Fruit fly (Drosophila melanogaster): ENCODE results near the gene G9a.

G9a gene

dm6 chrX:279097-279727, 33.4 kb downstream of the G9a start, which contains the start of the genes CG3777 and ewg (continued):
- TF ChIP-seq HmgD (GFP tag; optimal IDR thresholded peaks at IDR 0.05), result peak; percentile 53
- no peak for TF ChIP-seq grn (GFP tag; optimal IDR thresholded peaks at IDR 0.05)
- no peak for TF ChIP-seq tin (GFP tag; optimal IDR thresholded peaks at IDR 0.05)
- TF ChIP-seq CG18262 (tag; optimal IDR thresholded peaks at IDR 0.05), result no peak
- no peak for TF ChIP-seq CG10147 (GFP tag; optimal IDR thresholded peaks at IDR 0.05)
- no peak for TF ChIP-seq CG17912 (GFP tag; optimal IDR thresholded peaks at IDR 0.05)
- no peak for TF ChIP-seq CG2875 (GFP tag; optimal IDR thresholded peaks at IDR 0.05)
- TF ChIP-seq disco-r (GFP tag; optimal IDR thresholded peaks at IDR 0.05), result no peak
- TF ChIP-seq CG33557 (GFP tag; optimal IDR thresholded peaks at IDR 0.05), result no peak
- TF ChIP-seq Drgx (GFP tag; IDR thresholded peaks at IDR 0.05), result no peak
- TF ChIP-seq Bdp1 (GFP tag; optimal IDR thresholded peaks at IDR 0.05), result no peak
- TF ChIP-seq sim (GFP tag; IDR thresholded peaks at IDR 0.05), result no peak
- TF ChIP-seq al (GFP tag; IDR thresholded peaks at IDR 0.05), result no peak
- no peak for TF ChIP-seq Gug (GFP tag; IDR thresholded peaks at IDR 0.05)
- TF ChIP-seq sisA (GFP tag; IDR thresholded peaks at IDR 0.05), result no peak
- TF ChIP-seq org-1 (GFP tag; optimal IDR thresholded peaks at IDR 0.05), result no peak
- no peak for TF ChIP-seq CG10366 (GFP tag; IDR thresholded peaks at IDR 0.05)
- no peak for TF ChIP-seq CG8765 (GFP tag; IDR thresholded peaks at IDR 0.05)
- TF ChIP-seq CG6854 (GFP tag; optimal IDR thresholded peaks at IDR 0.05), result no peak
- TF ChIP-seq CG15601 (tag; optimal IDR thresholded peaks at IDR 0.05), result no peak
- TF ChIP-seq CG13775 (GFP tag; optimal IDR thresholded peaks at IDR 0.05), result no peak
- TF ChIP-seq CG7556 (GFP tag; optimal IDR thresholded peaks at IDR 0.05), result no peak
- TF ChIP-seq onecut (GFP tag; IDR thresholded peaks at IDR 0.05), result no peak
- TF ChIP-seq vvl (GFP tag; IDR thresholded peaks at IDR 0.05), result no peak; the same call in 1 of the 2 replicates
- no peak for TF ChIP-seq corto (GFP tag; optimal IDR thresholded peaks at IDR 0.05)
- TF ChIP-seq otp (GFP tag; IDR thresholded peaks at IDR 0.05), result no peak
- TF ChIP-seq dan (GFP tag; IDR thresholded peaks at IDR 0.05), result no peak
- peak; percentile 85 for TF ChIP-seq Med (GFP tag)
- no peak for TF ChIP-seq cwo (GFP tag; optimal IDR thresholded peaks at IDR 0.05)
- peak; percentile 30 for TF ChIP-seq phol (tag; optimal IDR thresholded peaks at IDR 0.05)
- TF ChIP-seq HHEX (GFP tag; optimal IDR thresholded peaks at IDR 0.05), result no peak
- no peak for TF ChIP-seq wor (GFP tag; IDR thresholded peaks at IDR 0.05)
- peak; percentile 52; the same call in 1 of the 3 replicates for TF ChIP-seq CG2199 (GFP tag; IDR thresholded peaks at IDR 0.05)
- no peak for TF ChIP-seq abd-A (tag; optimal IDR thresholded peaks at IDR 0.05)
- TF ChIP-seq bowl (GFP tag; IDR thresholded peaks at IDR 0.05), result no peak
- peak; percentile 3 for TF ChIP-seq caup (GFP tag; optimal IDR thresholded peaks at IDR 0.05; ENCODE audit: severe bottlenecking)
- no peak for TF ChIP-seq bcd (GFP tag; optimal IDR thresholded peaks at IDR 0.05)
- no peak for TF ChIP-seq CG6272 (GFP tag; IDR thresholded peaks at IDR 0.05)
- TF ChIP-seq CG15073 (GFP tag; optimal IDR thresholded peaks at IDR 0.05), result no peak
- no peak for TF ChIP-seq CG10209 (GFP tag; optimal IDR thresholded peaks at IDR 0.05)
- TF ChIP-seq row (GFP tag; IDR thresholded peaks at IDR 0.05), result peak; percentile 52; the same call in 2 of the 3 replicates
- TF ChIP-seq CG15479 (GFP tag; optimal IDR thresholded peaks at IDR 0.05), result peak; percentile 65
- TF ChIP-seq CG10959 (GFP tag; IDR thresholded peaks at IDR 0.05), result no peak
- no peak for TF ChIP-seq Atf3 (GFP tag; optimal IDR thresholded peaks at IDR 0.05)
- no peak for TF ChIP-seq kay (GFP tag; optimal IDR thresholded peaks at IDR 0.05)
- TF ChIP-seq CG1647 (GFP tag; optimal IDR thresholded peaks at IDR 0.05), result no peak
- no peak for TF ChIP-seq lbe (GFP tag; optimal IDR thresholded peaks at IDR 0.05)
- no peak for TF ChIP-seq Hand (GFP tag; optimal IDR thresholded peaks at IDR 0.05)
- TF ChIP-seq CG3407 (GFP tag; optimal IDR thresholded peaks at IDR 0.05), result no peak
- no peak for TF ChIP-seq Hr39 (optimal IDR thresholded peaks at IDR 0.05)
- peak; percentile 22 for TF ChIP-seq YL-1 (GFP tag; optimal IDR thresholded peaks at IDR 0.05)
- no peak for TF ChIP-seq CG14667 (GFP tag; IDR thresholded peaks at IDR 0.05)
